Fruit fly (Drosophila melanogaster): Measurements from ENCODE around the gene CG5262.
A peak's percentile ranks its signal among the peaks of the same experiment; 100 is the strongest.

Gene CG5262

dm6 chr3L:20396047-20396446, 34.2 kb downstream of the CG5262 start:
- TF ChIP-seq CG32006 (GFP tag; optimal IDR thresholded peaks at IDR 0.05) (no peak), CG16779 (tag; optimal IDR thresholded peaks at IDR 0.05) (no peak), fkh (GFP tag; optimal IDR thresholded peaks at IDR 0.05) (peak; percentile 39), CG6163 (GFP tag; IDR thresholded peaks at IDR 0.05) (no peak), CG31627 (GFP tag; optimal IDR thresholded peaks at IDR 0.05) (no peak), fd59A (GFP tag; optimal IDR thresholded peaks at IDR 0.05) (no peak), svp (GFP tag) (no peak), CG7368 (GFP tag; optimal IDR thresholded peaks at IDR 0.05) (no peak), CG4318 (GFP tag; optimal IDR thresholded peaks at IDR 0.05) (no peak)

- TF ChIP-seq Hr4 (GFP tag; optimal IDR thresholded peaks at IDR 0.05) (no peak), achi (GFP tag; optimal IDR thresholded peaks at IDR 0.05) (no peak), CG6854 (GFP tag; optimal IDR thresholded peaks at IDR 0.05) (no peak), Eip93F (GFP tag; optimal IDR thresholded peaks at IDR 0.05) (peak; percentile 5), CG8632 (GFP tag; optimal IDR thresholded peaks at IDR 0.05) (no peak), Blimp-1 (GFP tag; optimal IDR thresholded peaks at IDR 0.05) (no peak), fkh (GFP tag; optimal IDR thresholded peaks at IDR 0.05) (no peak), fd59A (GFP tag; optimal IDR thresholded peaks at IDR 0.05) (no peak), eg (GFP tag; IDR thresholded peaks at IDR 0.05) (no peak), CG7368 (GFP tag; optimal IDR thresholded peaks at IDR 0.05) (no peak), pdm3 (GFP tag; optimal IDR thresholded peaks at IDR 0.05) (no peak), CG8319 (GFP tag; optimal IDR thresholded peaks at IDR 0.05) (no peak), net (GFP tag; optimal IDR thresholded peaks at IDR 0.05) (no peak), CG3032 (tag; optimal IDR thresholded peaks at IDR 0.05) (no peak), CG9139 (GFP tag; optimal IDR thresholded peaks at IDR 0.05) (no peak), CG11762 (GFP tag; optimal IDR thresholded peaks at IDR 0.05; ENCODE audit: insufficient read depth) (no peak), vri (GFP tag; optimal IDR thresholded peaks at IDR 0.05) (peak; percentile 91), CG32006 (GFP tag; optimal IDR thresholded peaks at IDR 0.05) (no peak), salr (GFP tag; optimal IDR thresholded peaks at IDR 0.05) (no peak), CG8119 (GFP tag; IDR thresholded peaks at IDR 0.05) (no peak), Smox (GFP tag; optimal IDR thresholded peaks at IDR 0.05) (no peak), CG10669 (GFP tag; optimal IDR thresholded peaks at IDR 0.05) (no peak), CG10631 (GFP tag; optimal IDR thresholded peaks at IDR 0.05) (no peak), CG34406 (GFP tag; optimal IDR thresholded peaks at IDR 0.05) (no peak), Sox102F (GFP tag; optimal IDR thresholded peaks at IDR 0.05) (no peak), fd85E (GFP tag; optimal IDR thresholded peaks at IDR 0.05) (no peak), acj6 (GFP tag; optimal IDR thresholded peaks at IDR 0.05) (no peak), Hr39 (GFP tag; optimal IDR thresholded peaks at IDR 0.05) (no peak), Ets96B (tag; optimal IDR thresholded peaks at IDR 0.05) (no peak), Ets21C (GFP tag; optimal IDR thresholded peaks at IDR 0.05) (no peak), CG3919 (GFP tag; optimal IDR thresholded peaks at IDR 0.05) (no peak), CG6276 (GFP tag; optimal IDR thresholded peaks at IDR 0.05) (no peak), lz (GFP tag; optimal IDR thresholded peaks at IDR 0.05) (peak; percentile 14), CG1621 (tag; optimal IDR thresholded peaks at IDR 0.05) (no peak), Sox14 (GFP tag; optimal IDR thresholded peaks at IDR 0.05) (peak; percentile 11), spab (GFP tag; optimal IDR thresholded peaks at IDR 0.05) (no peak), CG31627 (GFP tag; optimal IDR thresholded peaks at IDR 0.05) (no peak), CG6163 (GFP tag; IDR thresholded peaks at IDR 0.05) (no peak), cyc (GFP tag; optimal IDR thresholded peaks at IDR 0.05) (peak; percentile 3), CG6792 (GFP tag; optimal IDR thresholded peaks at IDR 0.05) (no peak), Gug (GFP tag; IDR thresholded peaks at IDR 0.05) (no peak), Sox15 (GFP tag; optimal IDR thresholded peaks at IDR 0.05) (no peak), CG4318 (GFP tag; optimal IDR thresholded peaks at IDR 0.05) (no peak), CG11902 (GFP tag; optimal IDR thresholded peaks at IDR 0.05) (no peak), CG15336 (GFP tag; IDR thresholded peaks at IDR 0.05) (no peak), Hr38 (GFP tag; optimal IDR thresholded peaks at IDR 0.05) (no peak), svp (GFP tag) (peak; percentile 73), Met (GFP tag; optimal IDR thresholded peaks at IDR 0.05) (peak; percentile 39)
Observed at dm6 chr3L:20395257-20395909, 34.9 kb downstream of the CG5262 start.

Data from whole organism, prepupa.